Fruit fly (Drosophila melanogaster) whole organism, adult: ENCODE data around the gene Pex2.

Experiments used
- CG11617 ChIP-seq: fragments of 200-800 bp; sonication (Bioruptor generic); optimal IDR thresholded peaks from 2 replicates; lab custom pipeline; 2017; ENCODE audit warnings: mild to moderate bottlenecking, missing biosample characterization, missing genetic modification reagents, missing genetic modification characterization
- CG12768 ChIP-seq: fragments of 200-800 bp; sonication (Bioruptor generic); optimal IDR thresholded peaks from 2 replicates; lab custom pipeline; 2017; ENCODE audit warnings: missing biosample characterization, missing genetic modification characterization, mild to moderate bottlenecking, moderate library complexity, missing genetic modification reagents
- CG14711 ChIP-seq: fragments of 200-800 bp; sonication (Bioruptor generic); optimal IDR thresholded peaks from 2 replicates; lab custom pipeline; 2018; ENCODE audit warnings: missing biosample characterization, mild to moderate bottlenecking, missing genetic modification characterization, moderate library complexity
- CG1620 ChIP-seq: fragments of 200-800 bp; sonication (Bioruptor generic); optimal IDR thresholded peaks from 2 replicates; lab custom pipeline; 2016; ENCODE audit warnings: missing biosample characterization, missing genetic modification characterization
- CG33017 ChIP-seq: fragments of 200-800 bp; sonication (Bioruptor generic); optimal IDR thresholded peaks from 2 replicates; lab custom pipeline; 2018; ENCODE audit warnings: missing biosample characterization, mild to moderate bottlenecking, missing genetic modification characterization, moderate library complexity
- CG5204 ChIP-seq: fragments of 200-800 bp; sonication (Bioruptor generic); optimal IDR thresholded peaks from 2 replicates; lab custom pipeline; 2016; ENCODE audit warnings: missing biosample characterization, missing genetic modification characterization
- CG7045 ChIP-seq: fragments of 200-800 bp; sonication (Bioruptor generic); optimal IDR thresholded peaks from 2 replicates; lab custom pipeline; 2017; ENCODE audit warnings: missing biosample characterization, mild to moderate bottlenecking, missing genetic modification characterization
- CG7101 ChIP-seq: fragments of 200-800 bp; sonication (Bioruptor generic); optimal IDR thresholded peaks from 2 replicates; lab custom pipeline; 2018; ENCODE audit warnings: missing biosample characterization, mild to moderate bottlenecking, missing genetic modification characterization, moderate library complexity
- Clk ChIP-seq: fragments of 200-800 bp; sonication (Bioruptor generic); optimal IDR thresholded peaks from 2 replicates; lab custom pipeline; 2017; ENCODE audit warnings: missing biosample characterization, missing genetic modification characterization
- Crg-1 ChIP-seq: fragments of 200-800 bp; sonication (Bioruptor generic); optimal IDR thresholded peaks from 2 replicates; lab custom pipeline; 2016; ENCODE audit warnings: missing biosample characterization, missing genetic modification characterization
- Hr96 ChIP-seq: fragments of 200-800 bp; sonication (Bioruptor generic); optimal IDR thresholded peaks from 2 replicates; lab custom pipeline; 2016; ENCODE audit warnings: missing biosample characterization, missing genetic modification characterization
- Mnt ChIP-seq: fragments of 200-800 bp; sonication (Bioruptor generic); optimal IDR thresholded peaks from 2 replicates; lab custom pipeline; 2016; ENCODE audit warnings: missing biosample characterization, mild to moderate bottlenecking, missing genetic modification characterization
- bab1 ChIP-seq: fragments of 200-800 bp; sonication (Bioruptor generic); optimal IDR thresholded peaks from 3 replicates; lab custom pipeline; 2019; ENCODE audit warnings: missing biosample characterization, mild to moderate bottlenecking, missing genetic modification characterization, moderate library complexity
- cic ChIP-seq: fragments of 200-800 bp; sonication (Bioruptor generic); optimal IDR thresholded peaks from 2 replicates; lab custom pipeline; 2017; ENCODE audit warnings: missing biosample characterization, mild to moderate bottlenecking, missing genetic modification characterization, moderate library complexity
- cnc ChIP-seq, 2 experiments: fragments of >200 bp; optimal IDR thresholded peaks; 2 replicates each; lab custom pipeline; 2017
- kay ChIP-seq: fragments of 200-800 bp; sonication (Bioruptor generic); peaks from one replicate; lab custom pipeline; 2016; ENCODE audit warnings: missing biosample characterization, missing genetic modification characterization, borderline replicate concordance
- ovo ChIP-seq: fragments of 200-800 bp; sonication (Bioruptor generic); optimal IDR thresholded peaks from 2 replicates; lab custom pipeline; 2016; ENCODE audit warnings: missing biosample characterization, missing genetic modification characterization
- pad ChIP-seq: fragments of 200-800 bp; sonication (Bioruptor generic); optimal IDR thresholded peaks from 3 replicates; lab custom pipeline; 2017; ENCODE audit warnings: missing biosample characterization, missing genetic modification characterization, mild to moderate bottlenecking, moderate library complexity, missing genetic modification reagents
- tj ChIP-seq: fragments of 200-800 bp; sonication (Bioruptor generic); optimal IDR thresholded peaks from 3 replicates; lab custom pipeline; 2017; ENCODE audit warnings: missing biosample characterization, mild to moderate bottlenecking, missing genetic modification characterization, moderate library complexity
- toe ChIP-seq: fragments of 200-800 bp; sonication (Bioruptor generic); optimal IDR thresholded peaks from 2 replicates; lab custom pipeline; 2016; ENCODE audit warnings: missing biosample characterization, missing genetic modification characterization

Pex2 gene

DNA sequence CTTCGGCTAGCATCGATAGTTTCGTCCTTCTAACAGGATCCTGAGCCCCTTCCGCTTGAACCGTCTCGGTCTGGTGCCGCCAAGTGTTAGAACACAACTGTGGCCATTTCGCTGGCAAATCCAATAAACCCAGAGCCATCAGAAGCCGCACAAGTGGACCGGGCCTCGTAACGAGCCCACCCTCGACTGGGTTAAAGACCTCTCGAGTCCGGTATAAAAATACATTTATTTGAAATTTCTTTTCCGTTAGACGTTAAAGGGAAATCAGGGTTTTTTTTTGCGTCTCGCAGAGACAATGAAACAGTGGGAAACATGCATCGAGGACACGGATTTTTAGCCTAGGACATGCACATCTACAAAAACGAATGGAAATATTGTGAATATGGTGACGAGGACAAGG is 17.3 kb downstream of the Pex2 start, which contains the start of gene Culd:
Gene Culd (minus strand): TSS at position 101 of the 400 bp plus-strand sequence.
- TF ChIP-seq pad (no peak), kay (no peak), CG7101 (tag; lab: Kevin White, UChicago) (no peak), Mnt (GFP tag; lab: Kevin White, UChicago) (no peak), CG33017 (tag; lab: Kevin White, UChicago) (no peak), ovo (no peak), Clk (GFP tag; lab: Kevin White, UChicago) (no peak), tj (GFP tag; lab: Kevin White, UChicago) (no peak), CG11617 (GFP tag; lab: Kevin White, UChicago) (no peak), CG12768 (GFP tag; lab: Kevin White, UChicago) (no peak), Crg-1 (no peak), toe (GFP tag; lab: Kevin White, UChicago) (no peak), CG14711 (no peak), CG1620 (no peak), bab1 (GFP tag; lab: Kevin White, UChicago) (no peak)

DNA sequence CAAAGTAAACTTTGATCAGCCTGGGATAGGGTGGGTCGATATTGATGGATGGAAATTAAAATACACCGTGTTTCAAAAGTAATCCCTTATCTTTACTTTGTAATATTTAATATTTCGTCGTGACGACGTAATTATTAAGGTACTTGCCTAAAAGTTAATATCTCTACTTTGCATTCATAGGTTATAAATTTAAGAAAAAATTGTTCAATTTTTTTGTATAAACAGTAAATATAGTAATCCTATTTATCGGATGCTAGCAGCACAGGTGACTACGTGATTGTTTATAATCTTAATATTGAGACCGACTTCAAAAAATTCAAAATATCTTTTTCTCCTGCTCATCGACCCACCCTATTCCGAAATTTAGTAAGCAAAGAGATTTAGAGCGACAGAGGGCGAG is 19.3 kb downstream of the Pex2 start:
- TF ChIP-seq CG33017 (tag; lab: Kevin White, UChicago) (peak; percentile 8), cic (GFP tag; lab: Kevin White, UChicago) (no peak), CG1620 (no peak), cnc (optimal IDR thresholded peaks at IDR 0.05; lab: Kevin White, UChicago) (no peak), CG5204 (no peak), CG7045 (GFP tag; lab: Kevin White, UChicago) (peak; percentile 6), bab1 (GFP tag; lab: Kevin White, UChicago) (peak; percentile 52), CG12768 (GFP tag; lab: Kevin White, UChicago) (peak; percentile 7), tj (GFP tag; lab: Kevin White, UChicago) (no peak), Mnt (GFP tag; lab: Kevin White, UChicago) (no peak), Clk (GFP tag; lab: Kevin White, UChicago) (no peak), kay (no peak), CG11617 (GFP tag; lab: Kevin White, UChicago) (peak; percentile 65), Hr96 (no peak), toe (GFP tag; lab: Kevin White, UChicago) (no peak), CG14711 (peak; percentile 38), CG7101 (tag; lab: Kevin White, UChicago) (peak; percentile 37), pad (no peak), Crg-1 (no peak), ovo (no peak)

DNA sequence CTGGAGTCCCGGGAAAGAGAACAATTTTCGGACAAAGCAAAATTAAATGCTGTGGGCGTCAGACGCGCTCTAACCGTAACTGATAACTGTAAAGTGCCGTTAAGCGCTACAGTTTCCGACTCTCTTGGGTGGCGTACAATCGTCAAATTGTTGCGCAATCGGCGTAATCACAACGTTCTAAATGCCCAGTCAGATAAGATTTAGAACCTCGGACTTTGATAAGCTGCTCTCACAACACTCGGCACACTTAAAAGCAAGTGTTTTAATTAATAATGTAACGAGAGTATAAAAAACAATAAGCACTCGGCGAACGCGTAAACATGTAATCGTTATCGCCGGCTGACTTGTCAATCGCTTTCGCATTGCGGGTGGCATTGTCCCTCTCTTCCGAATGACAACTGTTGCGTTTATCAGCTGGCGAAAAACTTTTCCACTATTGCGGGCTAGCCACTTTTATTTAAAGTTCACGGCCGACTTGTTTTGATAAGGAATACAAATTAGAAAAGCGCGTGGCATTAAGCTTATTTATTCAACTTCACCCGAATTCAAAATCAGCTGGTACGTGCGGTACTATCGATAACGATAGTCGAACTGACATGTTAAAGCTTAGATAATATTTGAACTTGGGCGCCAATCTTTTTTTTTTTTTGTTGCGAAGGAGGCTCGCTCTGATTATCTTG is 20.1 kb downstream of the Pex2 start:
- TF ChIP-seq Clk (GFP tag; lab: Kevin White, UChicago) (no peak), CG33017 (tag; lab: Kevin White, UChicago) (no peak), cic (GFP tag; lab: Kevin White, UChicago) (peak; percentile 99), CG12768 (GFP tag; lab: Kevin White, UChicago) (peak; percentile 73), ovo (peak; percentile 98), toe (GFP tag; lab: Kevin White, UChicago) (no peak), CG14711 (no peak), CG5204 (no peak), Hr96 (peak; percentile 31), CG1620 (no peak), Mnt (GFP tag; lab: Kevin White, UChicago) (peak; percentile 32), bab1 (GFP tag; lab: Kevin White, UChicago) (no peak), kay (peak; percentile 99), tj (GFP tag; lab: Kevin White, UChicago) (peak; percentile 61), CG7045 (GFP tag; lab: Kevin White, UChicago) (no peak)

DNA sequence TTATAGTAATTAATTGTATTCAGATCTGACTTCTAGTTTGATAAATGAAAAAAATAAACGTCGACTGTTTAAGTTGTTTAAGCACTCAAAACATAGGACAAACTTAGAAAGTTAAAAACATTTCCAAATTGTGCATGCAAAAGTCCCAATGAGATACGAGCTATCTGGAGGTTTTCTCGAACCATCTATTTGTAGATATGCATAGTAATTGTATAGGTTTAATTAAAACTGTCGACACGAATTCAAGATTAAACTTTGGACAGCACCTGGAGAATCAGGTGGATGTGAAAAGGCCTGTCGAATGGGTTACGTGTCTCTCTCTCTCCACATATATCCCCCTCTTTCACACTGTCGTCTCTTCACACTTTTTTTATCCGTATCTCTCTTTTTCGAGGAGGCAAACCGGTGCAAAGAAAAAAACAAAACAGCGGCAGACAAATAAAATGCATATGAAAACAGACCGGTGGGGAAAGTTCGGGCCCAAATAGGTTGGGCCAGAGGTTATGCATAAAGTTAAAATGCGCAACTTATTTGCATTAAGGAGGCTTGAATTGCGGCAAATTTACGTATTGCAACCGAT is 21.3 kb downstream of the Pex2 start:
- TF ChIP-seq cnc (optimal IDR thresholded peaks at IDR 0.05; lab: Kevin White, UChicago) = no peak
- no peak for TF ChIP-seq CG7101 (tag; lab: Kevin White, UChicago)
- TF ChIP-seq kay = peak; percentile 92
- peak; percentile 26 for TF ChIP-seq CG12768 (GFP tag; lab: Kevin White, UChicago)

DNA sequence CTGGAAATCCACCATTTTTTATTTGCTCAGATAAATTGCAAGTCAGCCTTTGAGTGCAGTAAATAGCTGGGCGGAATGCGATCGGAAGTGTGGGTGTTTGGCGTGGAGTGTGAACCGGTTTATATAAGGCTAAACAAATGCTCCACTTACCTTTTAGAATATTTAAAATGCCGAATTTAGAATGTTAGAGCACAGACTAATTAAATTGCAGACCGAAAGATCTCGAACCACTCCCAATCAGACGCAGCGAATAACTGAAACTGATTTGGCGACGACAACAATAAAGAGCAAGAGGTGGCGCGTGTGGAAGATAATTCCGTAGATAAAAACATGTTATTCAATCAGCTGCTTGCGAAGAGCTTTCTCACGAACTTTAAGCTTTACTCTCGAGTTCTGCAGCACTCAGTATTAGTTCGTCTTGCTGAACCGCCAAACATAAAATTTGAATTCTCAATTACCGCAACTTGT is 21.8 kb downstream of the Pex2 start, which contains the start of gene Idh:
Gene Idh (minus strand): TSS at position 264 of the 468 bp plus-strand sequence.
- TF ChIP-seq CG7101 (tag; lab: Kevin White, UChicago) (peak; percentile 38), CG7045 (GFP tag; lab: Kevin White, UChicago) (no peak), Mnt (GFP tag; lab: Kevin White, UChicago) (peak; percentile 63), bab1 (GFP tag; lab: Kevin White, UChicago) (peak; percentile 80), tj (GFP tag; lab: Kevin White, UChicago) (peak; percentile 71), kay (no peak), ovo (peak; percentile 44), pad (peak; percentile 36), toe (GFP tag; lab: Kevin White, UChicago) (peak; percentile 46), CG11617 (GFP tag; lab: Kevin White, UChicago) (peak; percentile 59), CG5204 (no peak), CG14711 (no peak), CG1620 (peak; percentile 34), Crg-1 (peak; percentile 29), cnc (optimal IDR thresholded peaks at IDR 0.05; lab: Kevin White, UChicago) (peak; percentile 71 to 78), Clk (GFP tag; lab: Kevin White, UChicago) (no peak), CG33017 (tag; lab: Kevin White, UChicago) (peak; percentile 69), cic (GFP tag; lab: Kevin White, UChicago) (peak; percentile 71), Hr96 (peak; percentile 41), CG12768 (GFP tag; lab: Kevin White, UChicago) (peak; percentile 1)
